Worm (Caenorhabditis elegans) whole organism, mixed stage, embryonic: ENCODE data around the gene F49H12.4.

Experiments used
- M03D4.4 ChIP-seq: sonication (generic microtip); optimal IDR thresholded peaks from 2 replicates; lab custom pipeline; 2017; ENCODE audit warnings: mild to moderate bottlenecking, missing genetic modification characterization, missing compliant biosample characterization
- blmp-1 ChIP-seq: fragments of 150-350 bp; optimal IDR thresholded peaks from 2 replicates; lab custom pipeline; 2014; ENCODE audit warnings: missing biosample characterization, missing genetic modification characterization
- ceh-39 ChIP-seq: fragments of 150-350 bp; optimal IDR thresholded peaks from 2 replicates; lab custom pipeline; 2014; ENCODE audit warnings: missing biosample characterization, missing genetic modification characterization
- lin-13 ChIP-seq: fragments of 150-350 bp; optimal IDR thresholded peaks from 2 replicates; lab custom pipeline; 2014; ENCODE audit warnings: missing biosample characterization, missing genetic modification characterization
- mab-5 ChIP-seq: fragments of 150-350 bp; optimal IDR thresholded peaks from 2 replicates; lab custom pipeline; 2014; ENCODE audit warnings: missing biosample characterization, missing genetic modification characterization
- mep-1 ChIP-seq: fragments of 150-350 bp; optimal IDR thresholded peaks from 2 replicates; lab custom pipeline; 2017; ENCODE audit warnings: missing biosample characterization, missing genetic modification reagents, missing genetic modification characterization, inconsistent platforms
- nhr-237 ChIP-seq: fragments of 150-350 bp; optimal IDR thresholded peaks from 2 replicates; lab custom pipeline; 2014; ENCODE audit warnings: missing biosample characterization, missing genetic modification characterization
- pha-4 ChIP-seq: fragments of 150-350 bp; optimal IDR thresholded peaks from 2 replicates; lab custom pipeline; 2018; ENCODE audit warnings: missing biosample characterization, missing genetic modification reagents, missing genetic modification characterization
- snpc-4 ChIP-seq: fragments of 150-350 bp; optimal IDR thresholded peaks from 2 replicates; lab custom pipeline; 2014; ENCODE audit warnings: missing biosample characterization, missing genetic modification characterization
- sptf-1 ChIP-seq: sonication (generic microtip); optimal IDR thresholded peaks from 2 replicates; lab custom pipeline; 2017; ENCODE audit warnings: mild to moderate bottlenecking, missing genetic modification characterization, moderate library complexity, missing compliant biosample characterization
- unc-62 ChIP-seq: fragments of 150-350 bp; optimal IDR thresholded peaks from 2 replicates; lab custom pipeline; 2014; ENCODE audit warnings: missing biosample characterization, missing genetic modification reagents, missing genetic modification characterization
- ztf-11 ChIP-seq: fragments of 150-350 bp; optimal IDR thresholded peaks from 2 replicates; lab custom pipeline; 2014; ENCODE audit warnings: missing biosample characterization, missing genetic modification characterization

DNA sequence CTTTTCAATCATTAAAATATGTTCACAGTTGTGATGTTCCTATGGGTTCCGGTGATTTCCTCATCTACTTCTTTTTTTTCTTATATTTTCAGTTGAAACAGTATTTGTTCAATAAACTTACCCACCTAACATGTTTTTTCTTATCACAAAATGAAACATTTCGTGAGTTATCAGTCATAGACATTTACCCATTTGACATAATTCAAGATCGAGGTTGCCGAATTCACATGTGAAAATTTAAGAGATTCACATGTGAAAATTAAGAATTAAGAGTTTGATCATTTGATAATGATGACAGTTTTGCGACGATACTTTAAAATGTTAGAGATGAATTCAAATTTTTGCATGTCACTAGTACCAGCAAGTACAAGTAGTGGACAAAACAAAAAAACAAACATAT, 27.8 kb downstream of the F49H12.4 start:
- no peak for TF ChIP-seq M03D4.4 (tag; lab: Kevin White, UChicago)
- TF ChIP-seq nhr-237 (tag; lab: Kevin White, UChicago): no peak
- no peak for TF ChIP-seq snpc-4
- no peak for TF ChIP-seq ztf-11 (tag; lab: Kevin White, UChicago)
- TF ChIP-seq mep-1 (tag; lab: Kevin White, UChicago): no peak
- no peak for TF ChIP-seq unc-62
- no peak for TF ChIP-seq sptf-1 (tag; lab: Kevin White, UChicago)
- TF ChIP-seq lin-13 (tag; lab: Kevin White, UChicago): no peak
- no peak for TF ChIP-seq pha-4 (tag; lab: Kevin White, UChicago)
- no peak for TF ChIP-seq blmp-1 (tag; lab: Kevin White, UChicago)
- TF ChIP-seq mab-5 (tag; lab: Kevin White, UChicago): no peak
- TF ChIP-seq ceh-39 (tag; lab: Kevin White, UChicago): no peak
